Worm (Caenorhabditis elegans) whole organism, L4 larva: Measurements from ENCODE around the gene dohh-1.
A peak's percentile ranks its signal among the peaks of the same experiment; 100 is the strongest.

Experiments used
- F44E2.7 ChIP-seq: fragments of 200-800 bp; sonication (Bioruptor generic); IDR thresholded peaks from 2 replicates; pipeline ENCODE4 v2.1.2; 2022; ENCODE audit warnings: missing genetic modification characterization, missing compliant biosample characterization
- F49E8.2 ChIP-seq: sonication (generic microtip); optimal IDR thresholded peaks from 2 replicates; lab custom pipeline; 2016; ENCODE audit warnings: missing compliant biosample characterization, mild to moderate bottlenecking, missing genetic modification characterization, borderline replicate concordance
- ZK337.2 ChIP-seq: fragments of 200-800 bp; sonication (Bioruptor generic); IDR thresholded peaks from 2 replicates; pipeline ENCODE4 v1.3.6; 2022; ENCODE audit warnings: missing genetic modification reagents, missing genetic modification characterization, missing compliant biosample characterization
- aha-1 ChIP-seq: fragments of 150-350 bp; peaks from one replicate; lab custom pipeline; 2014; ENCODE audit warnings: missing biosample characterization, missing genetic modification characterization
- attf-4 ChIP-seq: sonication (generic microtip); optimal IDR thresholded peaks from 3 replicates; lab custom pipeline; 2017; ENCODE audit warnings: missing biosample characterization, missing genetic modification characterization
- ces-1 ChIP-seq: fragments of 150-350 bp; sonication (generic microtip); optimal IDR thresholded peaks from 4 replicates; lab custom pipeline; 2014; ENCODE audit warnings: missing biosample characterization, missing genetic modification reagents, missing genetic modification characterization
- cey-2 ChIP-seq: sonication (generic microtip); optimal IDR thresholded peaks from 3 replicates; lab custom pipeline; 2017; ENCODE audit warnings: missing genetic modification characterization, mild to moderate bottlenecking, missing compliant biosample characterization, antibody characterized with exemption, borderline replicate concordance; ENCODE audit not compliant: insufficient read depth
- daf-12 ChIP-seq: fragments of 150-350 bp; optimal IDR thresholded peaks from 2 replicates; lab custom pipeline; 2014; ENCODE audit warnings: missing biosample characterization, missing genetic modification reagents, missing genetic modification characterization
- daf-16 ChIP-seq, 3 experiments: sonication (generic microtip); optimal IDR thresholded peaks; 2 replicates each; lab custom pipeline; 2016 to 2017; ENCODE audit warnings: missing genetic modification characterization in 3 of 3, missing genetic modification reagents in 3 of 3, mild to moderate bottlenecking in 2 of 3, missing compliant biosample characterization in 2 of 3, missing biosample characterization in 1 of 3, moderate library complexity in 1 of 3
- daf-19 ChIP-seq: fragments of 200-800 bp; sonication (Bioruptor generic); conservative IDR thresholded peaks from 2 replicates; pipeline ENCODE4 v1.3.6; 2022; ENCODE audit warnings: missing genetic modification characterization, missing compliant biosample characterization
- dmd-6 ChIP-seq: fragments of 200-800 bp; sonication (Bioruptor generic); IDR thresholded peaks from 2 replicates; pipeline ENCODE4 v1.3.6; 2022; ENCODE audit warnings: missing genetic modification reagents, missing genetic modification characterization, missing compliant biosample characterization
- egl-43 ChIP-seq: fragments of 200-800 bp; sonication (Bioruptor generic); IDR thresholded peaks from 2 replicates; pipeline ENCODE4 v1.3.6; 2022; ENCODE audit warnings: missing genetic modification reagents, missing genetic modification characterization, missing compliant biosample characterization
- fkh-10 ChIP-seq: fragments of 150-350 bp; optimal IDR thresholded peaks from 2 replicates; lab custom pipeline; 2014; ENCODE audit warnings: missing biosample characterization, missing genetic modification reagents, missing genetic modification characterization
- hif-1 ChIP-seq, 2 experiments: sonication (generic microtip); optimal IDR thresholded peaks; 2 replicates each; lab custom pipeline; 2016 to 2017; ENCODE audit warnings: missing compliant biosample characterization in 2 of 2, missing genetic modification characterization in 2 of 2, missing genetic modification reagents in 2 of 2, missing genotype in 2 of 2, mild to moderate bottlenecking in 1 of 2
- hlh-11 ChIP-seq: fragments of 200-800 bp; sonication (Bioruptor generic); optimal IDR thresholded peaks from 2 replicates; lab custom pipeline; 2018; ENCODE audit warnings: mild to moderate bottlenecking, missing genetic modification characterization, missing compliant biosample characterization
- lin-13 ChIP-seq: fragments of 150-350 bp; optimal IDR thresholded peaks from 2 replicates; lab custom pipeline; 2014; ENCODE audit warnings: missing biosample characterization, missing genetic modification reagents, missing genetic modification characterization
- lin-15B ChIP-seq: fragments of 150-350 bp; sonication (generic microtip); optimal IDR thresholded peaks from 3 replicates; lab custom pipeline; 2014; ENCODE audit warnings: missing biosample characterization, missing genetic modification characterization
- lin-29 ChIP-seq: fragments of 200-800 bp; sonication (Bioruptor generic); IDR thresholded peaks from 2 replicates; pipeline ENCODE4 v1.3.6; 2022; ENCODE audit warnings: missing genetic modification reagents, missing genetic modification characterization, missing compliant biosample characterization
- lir-3 ChIP-seq: sonication (generic microtip); optimal IDR thresholded peaks from 2 replicates; lab custom pipeline; 2016; ENCODE audit warnings: mild to moderate bottlenecking, missing genetic modification characterization, missing compliant biosample characterization
- madf-5 ChIP-seq, 2 experiments: fragments of 200-800 bp; sonication (Bioruptor generic); IDR thresholded peaks; 2 replicates each; pipeline ENCODE4 v1.3.6; 2022; ENCODE audit warnings: missing compliant biosample characterization in 2 of 2, missing genetic modification characterization in 2 of 2
- madf-9 ChIP-seq: fragments of 200-800 bp; sonication (Bioruptor generic); conservative IDR thresholded peaks from 2 replicates; pipeline ENCODE4 v1.3.6; 2022; ENCODE audit warnings: missing genetic modification reagents, missing genetic modification characterization, missing compliant biosample characterization
- mep-1 ChIP-seq: fragments of 150-350 bp; sonication (generic microtip); optimal IDR thresholded peaks from 3 replicates; lab custom pipeline; 2014; ENCODE audit warnings: missing biosample characterization, missing genetic modification characterization
- mes-2 ChIP-seq: sonication (generic microtip); optimal IDR thresholded peaks from 2 replicates; lab custom pipeline; 2016; ENCODE audit warnings: missing genotype, mild to moderate bottlenecking, missing genetic modification characterization, missing compliant biosample characterization; ENCODE audit not compliant: poor library complexity, severe bottlenecking
- mxl-2 ChIP-seq: fragments of 200-800 bp; sonication (Bioruptor generic); conservative IDR thresholded peaks from 2 replicates; pipeline ENCODE4 v1.3.6; 2022; ENCODE audit warnings: missing genetic modification reagents, missing genetic modification characterization, missing compliant biosample characterization
- mxl-3 ChIP-seq: fragments of 200-800 bp; sonication (Bioruptor generic); optimal IDR thresholded peaks from 2 replicates; lab custom pipeline; 2018; ENCODE audit warnings: mild to moderate bottlenecking, missing genetic modification characterization, missing compliant biosample characterization
- nhr-10 ChIP-seq: fragments of 150-350 bp; optimal IDR thresholded peaks from 2 replicates; lab custom pipeline; 2014; ENCODE audit warnings: missing biosample characterization, missing genetic modification characterization
- nhr-11 ChIP-seq: fragments of 150-350 bp; optimal IDR thresholded peaks from 2 replicates; lab custom pipeline; 2014; ENCODE audit warnings: missing biosample characterization, missing genetic modification characterization
- nhr-28 ChIP-seq: fragments of 150-350 bp; optimal IDR thresholded peaks from 2 replicates; lab custom pipeline; 2014; ENCODE audit warnings: missing biosample characterization, missing genetic modification characterization
- nhr-41 ChIP-seq: fragments of 200-800 bp; sonication (Bioruptor generic); IDR thresholded peaks from 2 replicates; pipeline ENCODE4 v1.3.6; 2022; ENCODE audit warnings: missing genetic modification reagents, missing genetic modification characterization, missing compliant biosample characterization
- pha-4 ChIP-seq, 2 experiments: fragments of 150-350 bp in 1 of 2; fragments of 200-800 bp in 1 of 2; sonication (Bioruptor generic) in 1 of 2; IDR thresholded peaks in 1 of 2; optimal IDR thresholded peaks in 1 of 2; 2 replicates each; pipeline versions ENCODE4 v1.3.6 to Lab custom; 2014 to 2022; ENCODE audit warnings: missing genetic modification characterization in 2 of 2, missing genetic modification reagents in 2 of 2, missing biosample characterization in 1 of 2, missing compliant biosample characterization in 1 of 2
- php-3 ChIP-seq: fragments of 200-800 bp; sonication (Bioruptor generic); IDR thresholded peaks from 2 replicates; pipeline ENCODE4 v1.3.6; 2022; ENCODE audit warnings: missing genetic modification reagents, missing genetic modification characterization, missing compliant biosample characterization
- pqm-1 ChIP-seq: sonication (generic microtip); optimal IDR thresholded peaks from 2 replicates; lab custom pipeline; 2017; ENCODE audit warnings: missing biosample characterization, missing genetic modification characterization
- sdz-12 ChIP-seq: fragments of 200-800 bp; sonication (Bioruptor generic); optimal IDR thresholded peaks from 2 replicates; lab custom pipeline; 2018; ENCODE audit warnings: mild to moderate bottlenecking, missing genetic modification characterization, missing compliant biosample characterization
- set-16 ChIP-seq: fragments of 200-800 bp; sonication (Bioruptor generic); IDR thresholded peaks from 2 replicates; pipeline ENCODE4 v1.3.6; 2022; ENCODE audit warnings: missing genetic modification reagents, missing genetic modification characterization, missing compliant biosample characterization
- snpc-4 ChIP-seq: fragments of 150-350 bp; optimal IDR thresholded peaks from 2 replicates; lab custom pipeline; 2014; ENCODE audit warnings: missing biosample characterization, missing genetic modification characterization
- spr-1 ChIP-seq: sonication (generic microtip); optimal IDR thresholded peaks from 2 replicates; lab custom pipeline; 2016; ENCODE audit warnings: mild to moderate bottlenecking, missing genetic modification characterization, missing compliant biosample characterization
- spr-3 ChIP-seq: fragments of 200-800 bp; sonication (Bioruptor generic); optimal IDR thresholded peaks from 2 replicates; lab custom pipeline; 2018; ENCODE audit warnings: mild to moderate bottlenecking, missing genetic modification characterization, missing compliant biosample characterization
- tag-97 ChIP-seq: fragments of 200-800 bp; sonication (Bioruptor generic); IDR thresholded peaks from 2 replicates; pipeline ENCODE4 v1.3.6; 2022; ENCODE audit warnings: missing genetic modification characterization, missing compliant biosample characterization
- tra-1 ChIP-seq: fragments of 200-800 bp; sonication (Bioruptor generic); IDR thresholded peaks from 2 replicates; pipeline ENCODE4 v1.3.6; 2022; ENCODE audit warnings: missing genetic modification reagents, missing genetic modification characterization, missing compliant biosample characterization
- unc-130 ChIP-seq: sonication (generic microtip); optimal IDR thresholded peaks from 2 replicates; lab custom pipeline; 2016; ENCODE audit warnings: missing genetic modification reagents, missing genetic modification characterization, missing compliant biosample characterization
- unc-39 ChIP-seq: sonication (generic microtip); optimal IDR thresholded peaks from 2 replicates; lab custom pipeline; 2017; ENCODE audit warnings: missing biosample characterization, missing genetic modification characterization
- unc-62 ChIP-seq, 3 experiments: fragments of 150-350 bp in 1 of 3; sonication (generic microtip); optimal IDR thresholded peaks in 2 of 3; peaks in 1 of 3; 1 replicate in 1 of 3; 2 replicates in 2 of 3; lab custom pipeline; 2014 to 2017; ENCODE audit warnings: missing biosample characterization in 3 of 3, missing genetic modification characterization in 3 of 3, missing genetic modification reagents in 3 of 3, missing genotype in 1 of 3
- vab-7 ChIP-seq: fragments of 200-800 bp; sonication (Bioruptor generic); IDR thresholded peaks from 2 replicates; pipeline ENCODE4 v1.3.6; 2022; ENCODE audit warnings: missing genetic modification reagents, missing genetic modification characterization, missing compliant biosample characterization
- zfp-3 ChIP-seq: fragments of 200-800 bp; sonication (Bioruptor generic); conservative IDR thresholded peaks from 2 replicates; pipeline ENCODE4 v1.3.6; 2022; ENCODE audit warnings: missing genetic modification reagents, missing genetic modification characterization, missing compliant biosample characterization
- zip-2 ChIP-seq: fragments of 150-350 bp; optimal IDR thresholded peaks from 2 replicates; lab custom pipeline; 2014; ENCODE audit warnings: missing biosample characterization, missing genetic modification characterization

The dohh-1 gene

ce11 chrII:10555484-10556075 lies 24.2 kb upstream of the dohh-1 start (continued):
- TF ChIP-seq lin-29: no peak; the same call in 1 of the 2 replicates
- TF ChIP-seq vab-7 (GFP tag; lab: Robert Waterston, UW): 0 out of 2 replicates have a peak, but pooled peaks have one; percentile 23
- TF ChIP-seq mxl-3: peak; percentile 25
- no peak for TF ChIP-seq unc-130 (GFP tag; lab: Kevin White, UChicago)
- TF ChIP-seq pha-4 (GFP tag; IDR thresholded peaks at IDR 0.05; lab: Robert Waterston, UW): no peak
- no peak for TF ChIP-seq pha-4 (tag; optimal IDR thresholded peaks at IDR 0.05; lab: Kevin White, UChicago)
- no peak for TF ChIP-seq spr-3 (GFP tag; lab: Kevin White, UChicago)
- peak; percentile 44 for TF ChIP-seq lin-13 (GFP tag; lab: Kevin White, UChicago)
- no peak for TF ChIP-seq lin-15B (tag; lab: Kevin White, UChicago)
- no peak for TF ChIP-seq madf-5 (GFP tag; IDR thresholded peaks at IDR 0.05; lab: Robert Waterston, UW)
- TF ChIP-seq cey-2 (tag; lab: Kevin White, UChicago): no peak

- TF ChIP-seq snpc-4 (tag; lab: Kevin White, UChicago): no peak
- TF ChIP-seq mxl-2 (GFP tag; lab: Robert Waterston, UW): no peak
- TF ChIP-seq hif-1 (tag; optimal IDR thresholded peaks at IDR 0.05; lab: Kevin White, UChicago): peak in 1 of 2 experiments; percentile 24
- TF ChIP-seq nhr-41 (GFP tag; lab: Robert Waterston, UW): 0 out of 2 replicates have a peak, but pooled peaks have one; percentile 24
- peak; percentile 8 for TF ChIP-seq mep-1 (tag; lab: Kevin White, UChicago)
- TF ChIP-seq hlh-11 (tag; lab: Kevin White, UChicago): peak; percentile 36
- TF ChIP-seq fkh-10: no peak
- TF ChIP-seq tra-1 (GFP tag; lab: Robert Waterston, UW): 0 out of 2 replicates have a peak, but pooled peaks have one; percentile 28
- peak; percentile 47; the same call in 1 of the 2 replicates for TF ChIP-seq set-16
- TF ChIP-seq sdz-12: peak; percentile 66
- no peak for TF ChIP-seq nhr-11
- no peak for TF ChIP-seq F44E2.7 (GFP tag; lab: Robert Waterston, UW)
- peak; percentile 8 for TF ChIP-seq aha-1
- peak; percentile 48 for TF ChIP-seq pqm-1 (tag; lab: Kevin White, UChicago)
- no peak for TF ChIP-seq zfp-3
- no peak for TF ChIP-seq F49E8.2
- TF ChIP-seq mes-2 (tag; lab: Kevin White, UChicago): peak; percentile 20
- TF ChIP-seq nhr-28 (tag; lab: Kevin White, UChicago): peak; percentile 16
- peak; percentile 31 for TF ChIP-seq nhr-10 (tag; lab: Kevin White, UChicago)
- TF ChIP-seq unc-39 (tag; lab: Kevin White, UChicago): no peak
- no peak for TF ChIP-seq lir-3
- peak; percentile 67; the same call in 1 of the 2 replicates for TF ChIP-seq dmd-6 (GFP tag; lab: Robert Waterston, UW)
- peak; percentile 54; the same call in 1 of the 2 replicates for TF ChIP-seq egl-43 (GFP tag; lab: Robert Waterston, UW)
- no peak for TF ChIP-seq tag-97
- no peak; the same call in 1 of the 2 replicates for TF ChIP-seq madf-9 (GFP tag; lab: Robert Waterston, UW)
- no peak for TF ChIP-seq spr-1 (tag; lab: Kevin White, UChicago)
- TF ChIP-seq zip-2: no peak
- TF ChIP-seq php-3 (GFP tag; lab: Robert Waterston, UW): no peak
- TF ChIP-seq daf-16 (GFP tag; optimal IDR thresholded peaks at IDR 0.05; lab: Kevin White, UChicago): no peak
- peak; percentile 82 for TF ChIP-seq daf-16 (tag; optimal IDR thresholded peaks at IDR 0.05; lab: Kevin White, UChicago)
- TF ChIP-seq ces-1 (GFP tag; lab: Kevin White, UChicago): no peak
- TF ChIP-seq daf-12 (tag; lab: Kevin White, UChicago): no peak
- TF ChIP-seq daf-19 (GFP tag; lab: Robert Waterston, UW): peak; percentile 69; the same call in 1 of the 2 replicates
- peak in 1 of 2 experiments; percentile 91 for TF ChIP-seq unc-62 (GFP tag; optimal IDR thresholded peaks at IDR 0.05 in 1 of 2; lab: Kevin White, UChicago)
- no peak for TF ChIP-seq unc-62 (tag; optimal IDR thresholded peaks at IDR 0.05; lab: Kevin White, UChicago)
- TF ChIP-seq spr-3 (GFP tag; lab: Kevin White, UChicago): no peak
- no peak for TF ChIP-seq attf-4
- no peak for TF ChIP-seq ZK337.2
Measured at ce11 chrII:10556550-10557205, 23.1 kb upstream of the dohh-1 start.
